Worm (Caenorhabditis elegans) whole organism, L4 larva: Measurements from ENCODE around the gene uggt-1.

ENCODE experiments used
- F37D6.2 ChIP-seq: sonication (generic microtip); optimal IDR thresholded peaks from 2 replicates; lab custom pipeline; 2016; ENCODE audit warnings: mild to moderate bottlenecking, missing genetic modification characterization, missing compliant biosample characterization
- F49E8.2 ChIP-seq: sonication (generic microtip); optimal IDR thresholded peaks from 2 replicates; lab custom pipeline; 2016; ENCODE audit warnings: missing compliant biosample characterization, mild to moderate bottlenecking, missing genetic modification characterization, borderline replicate concordance
- T20F7.1 ChIP-seq: fragments of 200-800 bp; sonication (Bioruptor generic); optimal IDR thresholded peaks from 2 replicates; lab custom pipeline; 2018; ENCODE audit warnings: mild to moderate bottlenecking, missing genetic modification characterization, missing compliant biosample characterization
- Y5F2A.4 ChIP-seq: fragments of 200-800 bp; sonication (Bioruptor generic); optimal IDR thresholded peaks from 2 replicates; lab custom pipeline; 2018; ENCODE audit warnings: mild to moderate bottlenecking, missing genetic modification characterization, missing compliant biosample characterization
- Y75B8A.6 ChIP-seq: fragments of 200-800 bp; sonication (Bioruptor generic); IDR thresholded peaks from 2 replicates; pipeline ENCODE4 v1.3.6; 2022; ENCODE audit warnings: missing genetic modification reagents, missing genetic modification characterization, missing compliant biosample characterization
- aha-1 ChIP-seq: fragments of 150-350 bp; peaks from one replicate; lab custom pipeline; 2014; ENCODE audit warnings: missing biosample characterization, missing genetic modification characterization
- arid-1 ChIP-seq: fragments of 200-800 bp; sonication (Bioruptor generic); conservative IDR thresholded peaks from 2 replicates; pipeline ENCODE4 v1.3.6; 2022; ENCODE audit warnings: missing genetic modification reagents, missing genetic modification characterization, missing compliant biosample characterization
- ceh-44 ChIP-seq: fragments of 200-800 bp; sonication (Bioruptor generic); IDR thresholded peaks from 2 replicates; pipeline ENCODE4 v1.3.6; 2022; ENCODE audit warnings: missing genetic modification reagents, missing genetic modification characterization, missing compliant biosample characterization
- daf-16 ChIP-seq, 3 experiments: sonication (generic microtip); optimal IDR thresholded peaks; 2 replicates each; lab custom pipeline; 2016 to 2017; ENCODE audit warnings: missing genetic modification characterization in 3 of 3, missing genetic modification reagents in 3 of 3, mild to moderate bottlenecking in 2 of 3, missing compliant biosample characterization in 2 of 3, missing biosample characterization in 1 of 3, moderate library complexity in 1 of 3
- dmd-9 ChIP-seq: fragments of 200-800 bp; sonication (Bioruptor generic); IDR thresholded peaks from 2 replicates; pipeline ENCODE4 v1.3.6; 2022; ENCODE audit warnings: missing genetic modification reagents, missing genetic modification characterization, missing compliant biosample characterization
- hif-1 ChIP-seq, 2 experiments: sonication (generic microtip); optimal IDR thresholded peaks; 2 replicates each; lab custom pipeline; 2016 to 2017; ENCODE audit warnings: missing compliant biosample characterization in 2 of 2, missing genetic modification characterization in 2 of 2, missing genetic modification reagents in 2 of 2, missing genotype in 2 of 2, mild to moderate bottlenecking in 1 of 2
- hlh-11 ChIP-seq: fragments of 200-800 bp; sonication (Bioruptor generic); optimal IDR thresholded peaks from 2 replicates; lab custom pipeline; 2018; ENCODE audit warnings: mild to moderate bottlenecking, missing genetic modification characterization, missing compliant biosample characterization
- hmg-1.1 ChIP-seq: fragments of 200-800 bp; sonication (Bioruptor generic); IDR thresholded peaks from 2 replicates; pipeline ENCODE4 v1.3.6; 2022; ENCODE audit warnings: missing genetic modification reagents, missing genetic modification characterization, missing compliant biosample characterization
- lin-29 ChIP-seq: fragments of 200-800 bp; sonication (Bioruptor generic); IDR thresholded peaks from 2 replicates; pipeline ENCODE4 v1.3.6; 2022; ENCODE audit warnings: missing genetic modification reagents, missing genetic modification characterization, missing compliant biosample characterization
- lir-3 ChIP-seq: sonication (generic microtip); optimal IDR thresholded peaks from 2 replicates; lab custom pipeline; 2016; ENCODE audit warnings: mild to moderate bottlenecking, missing genetic modification characterization, missing compliant biosample characterization
- lsy-2 ChIP-seq, 2 experiments: fragments of 150-350 bp in 1 of 2; sonication (generic microtip) in 1 of 2; optimal IDR thresholded peaks; 2 replicates each; lab custom pipeline; 2014 to 2017; ENCODE audit warnings: missing biosample characterization in 2 of 2, missing genetic modification characterization in 2 of 2
- madf-9 ChIP-seq: fragments of 200-800 bp; sonication (Bioruptor generic); conservative IDR thresholded peaks from 2 replicates; pipeline ENCODE4 v1.3.6; 2022; ENCODE audit warnings: missing genetic modification reagents, missing genetic modification characterization, missing compliant biosample characterization
- mdl-1 ChIP-seq, 2 experiments: fragments of 150-350 bp in 1 of 2; sonication (generic microtip) in 1 of 2; optimal IDR thresholded peaks; 2 replicates each; lab custom pipeline; 2014 to 2017; ENCODE audit warnings: missing biosample characterization in 2 of 2, missing genetic modification characterization in 2 of 2
- mep-1 ChIP-seq: fragments of 150-350 bp; sonication (generic microtip); optimal IDR thresholded peaks from 3 replicates; lab custom pipeline; 2014; ENCODE audit warnings: missing biosample characterization, missing genetic modification characterization
- mes-2 ChIP-seq: sonication (generic microtip); optimal IDR thresholded peaks from 2 replicates; lab custom pipeline; 2016; ENCODE audit warnings: missing genotype, mild to moderate bottlenecking, missing genetic modification characterization, missing compliant biosample characterization; ENCODE audit not compliant: poor library complexity, severe bottlenecking
- mxl-3 ChIP-seq: fragments of 200-800 bp; sonication (Bioruptor generic); optimal IDR thresholded peaks from 2 replicates; lab custom pipeline; 2018; ENCODE audit warnings: mild to moderate bottlenecking, missing genetic modification characterization, missing compliant biosample characterization
- nhr-11 ChIP-seq: fragments of 150-350 bp; optimal IDR thresholded peaks from 2 replicates; lab custom pipeline; 2014; ENCODE audit warnings: missing biosample characterization, missing genetic modification characterization
- nhr-111 ChIP-seq: fragments of 200-800 bp; sonication (Bioruptor generic); optimal IDR thresholded peaks from 2 replicates; lab custom pipeline; 2018; ENCODE audit warnings: mild to moderate bottlenecking, missing genetic modification characterization, missing compliant biosample characterization
- nhr-237 ChIP-seq: sonication (generic microtip); optimal IDR thresholded peaks from 2 replicates; lab custom pipeline; 2017; ENCODE audit warnings: missing biosample characterization, missing genetic modification characterization
- nhr-25 ChIP-seq: sonication (generic microtip); optimal IDR thresholded peaks from 2 replicates; lab custom pipeline; 2017; ENCODE audit warnings: missing genetic modification characterization, mild to moderate bottlenecking, missing compliant biosample characterization, antibody characterized with exemption, moderate library complexity, borderline replicate concordance; ENCODE audit not compliant: insufficient read depth
- nhr-28 ChIP-seq: fragments of 150-350 bp; optimal IDR thresholded peaks from 2 replicates; lab custom pipeline; 2014; ENCODE audit warnings: missing biosample characterization, missing genetic modification characterization
- nhr-77 ChIP-seq: fragments of 150-350 bp; optimal IDR thresholded peaks from 2 replicates; lab custom pipeline; 2014; ENCODE audit warnings: missing biosample characterization, missing genetic modification characterization
- php-3 ChIP-seq: fragments of 200-800 bp; sonication (Bioruptor generic); IDR thresholded peaks from 2 replicates; pipeline ENCODE4 v1.3.6; 2022; ENCODE audit warnings: missing genetic modification reagents, missing genetic modification characterization, missing compliant biosample characterization
- skn-1 ChIP-seq: fragments of 150-350 bp; optimal IDR thresholded peaks from 2 replicates; lab custom pipeline; 2014; ENCODE audit warnings: missing biosample characterization, missing genetic modification characterization
- unc-130 ChIP-seq: sonication (generic microtip); optimal IDR thresholded peaks from 2 replicates; lab custom pipeline; 2016; ENCODE audit warnings: missing genetic modification reagents, missing genetic modification characterization, missing compliant biosample characterization
- unc-62 ChIP-seq, 3 experiments: fragments of 150-350 bp in 1 of 3; sonication (generic microtip); optimal IDR thresholded peaks in 2 of 3; peaks in 1 of 3; 1 replicate in 1 of 3; 2 replicates in 2 of 3; lab custom pipeline; 2014 to 2017; ENCODE audit warnings: missing biosample characterization in 3 of 3, missing genetic modification characterization in 3 of 3, missing genetic modification reagents in 3 of 3, missing genotype in 1 of 3
- zip-11 ChIP-seq: fragments of 200-800 bp; sonication (Bioruptor generic); IDR thresholded peaks from 2 replicates; pipeline ENCODE4 v1.3.6; 2022; ENCODE audit warnings: missing genetic modification characterization, missing compliant biosample characterization

Gene uggt-1

ce11 chrX:7507141-7507540, 6.4 kb upstream of the uggt-1 start (continued):
- TF ChIP-seq skn-1 (no peak), Y75B8A.6 (GFP tag; lab: Robert Waterston, UW) (0 out of 2 replicates have a peak, but pooled peaks have one; percentile 32), zip-11 (0 out of 2 replicates have a peak, but pooled peaks have one; percentile 27), nhr-77 (tag; lab: Kevin White, UChicago) (no peak), daf-16 (GFP tag; optimal IDR thresholded peaks at IDR 0.05; lab: Kevin White, UChicago) (peak in 1 of 2 experiments; percentile 36), daf-16 (tag; optimal IDR thresholded peaks at IDR 0.05; lab: Kevin White, UChicago) (no peak)

DNA sequence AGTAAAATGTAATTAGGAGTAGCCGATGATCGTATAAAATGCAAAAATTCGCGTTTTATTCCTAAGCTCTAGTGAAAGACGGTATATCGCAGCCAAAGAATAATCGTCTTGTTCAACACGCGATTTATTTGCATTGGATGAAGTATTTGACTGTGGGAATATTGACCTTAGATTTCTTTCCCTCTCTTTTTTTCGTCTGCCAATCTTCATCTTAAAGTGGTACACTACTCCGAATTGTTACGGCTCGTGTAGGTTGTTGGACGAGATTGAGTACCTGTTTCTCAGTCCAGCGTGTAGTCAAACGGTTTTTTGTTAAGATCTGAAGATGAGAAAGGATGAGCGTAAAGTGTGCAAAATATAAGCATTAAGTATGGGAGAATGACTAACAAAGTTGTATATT, 5.8 kb upstream of the uggt-1 start, which contains the start of gene lgc-11:
TSS of gene lgc-11 (minus strand) at position 101 of the 400 bp plus-strand sequence.
- TF ChIP-seq nhr-77 (tag; lab: Kevin White, UChicago) = no peak
- TF ChIP-seq nhr-11 (tag; lab: Kevin White, UChicago) = no peak
- TF ChIP-seq php-3 (GFP tag; lab: Robert Waterston, UW) = no peak

- TF ChIP-seq hif-1 (tag; optimal IDR thresholded peaks at IDR 0.05; lab: Kevin White, UChicago) = no peak
- TF ChIP-seq Y5F2A.4 = no peak
- no peak for TF ChIP-seq F49E8.2 (tag; lab: Kevin White, UChicago)
- TF ChIP-seq lsy-2 (tag; optimal IDR thresholded peaks at IDR 0.05; lab: Kevin White, UChicago) = no peak
- no peak for TF ChIP-seq lir-3 (tag; lab: Kevin White, UChicago)
- no peak for TF ChIP-seq lin-29 (GFP tag; lab: Robert Waterston, UW)
Observed at ce11 chrX:7502807-7503206, 2.0 kb upstream of the uggt-1 start, which contains the start of gene F48E3.6. Gene F48E3.6, minus strand, starts transcription at chrX:7502907.

DNA sequence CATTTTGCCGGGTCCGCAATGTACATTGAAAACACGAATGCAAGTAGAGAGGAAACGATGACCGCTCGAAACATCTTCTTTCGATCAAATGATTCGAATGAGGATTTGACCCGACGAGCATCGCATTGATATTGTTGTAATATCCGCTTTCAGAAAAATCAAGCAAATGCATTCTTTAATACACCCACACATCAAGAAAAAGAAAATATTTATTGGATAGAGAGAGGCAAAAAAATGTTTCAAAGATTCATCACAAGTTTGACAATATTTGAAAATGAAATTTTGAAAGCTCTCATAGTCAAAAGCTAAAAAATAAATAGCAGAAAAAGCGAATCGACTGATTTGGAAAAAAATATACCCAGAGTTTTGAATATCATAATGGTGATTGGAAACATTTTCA, 5.3 kb downstream of the uggt-1 start, which contains the start of gene try-14:
TSS of gene try-14 (minus strand) at position 101 of the 400 bp plus-strand sequence.
- TF ChIP-seq hif-1 (tag; optimal IDR thresholded peaks at IDR 0.05; lab: Kevin White, UChicago) (no peak), Y75B8A.6 (GFP tag; lab: Robert Waterston, UW) (no peak)

ce11 chrX:7493020-7493419, 7.8 kb downstream of the uggt-1 start, which contains the start of gene F48E3.2:
Gene F48E3.2, minus strand, starts transcription at chrX:7493120.
- TF ChIP-seq madf-9 (GFP tag; lab: Robert Waterston, UW) = no peak
- no peak for TF ChIP-seq arid-1 (GFP tag; lab: Robert Waterston, UW)
- no peak for TF ChIP-seq unc-130
- no peak for TF ChIP-seq mes-2 (tag; lab: Kevin White, UChicago)
- no peak for TF ChIP-seq T20F7.1 (GFP tag; lab: Kevin White, UChicago)
- no peak for TF ChIP-seq dmd-9 (GFP tag; lab: Robert Waterston, UW)
- no peak for TF ChIP-seq nhr-237 (tag; lab: Kevin White, UChicago)
- TF ChIP-seq ceh-44 (GFP tag; lab: Robert Waterston, UW) = no peak
- TF ChIP-seq nhr-111 (GFP tag; lab: Kevin White, UChicago) = no peak
- no peak for TF ChIP-seq hmg-1.1 (GFP tag; lab: Robert Waterston, UW)

ce11 chrX:7491521-7491920, 9.3 kb downstream of the uggt-1 start:
- TF ChIP-seq unc-62 (GFP tag; optimal IDR thresholded peaks at IDR 0.05 in 1 of 2; lab: Kevin White, UChicago) (peak in 1 of 2 experiments; percentile 89), unc-62 (tag; optimal IDR thresholded peaks at IDR 0.05; lab: Kevin White, UChicago) (no peak), nhr-25 (no peak)

ce11 chrX:7485748-7486147, 15.0 kb downstream of the uggt-1 start, which contains the start of gene gly-12:
Gene gly-12, plus strand, starts transcription at chrX:7485864.
- no peak for TF ChIP-seq lir-3 (tag; lab: Kevin White, UChicago)
- peak; percentile 18 for TF ChIP-seq mep-1 (tag; lab: Kevin White, UChicago)
- peak; percentile 48 for TF ChIP-seq mes-2 (tag; lab: Kevin White, UChicago)
- peak; percentile 38 for TF ChIP-seq hlh-11 (tag; lab: Kevin White, UChicago)
- no peak for TF ChIP-seq F37D6.2 (tag; lab: Kevin White, UChicago)
- peak in 1 of 2 experiments; percentile 71 for TF ChIP-seq mdl-1 (tag; optimal IDR thresholded peaks at IDR 0.05; lab: Kevin White, UChicago)
- TF ChIP-seq mxl-3 (GFP tag; lab: Kevin White, UChicago) = peak; percentile 71
- peak; percentile 9 for TF ChIP-seq nhr-28
- TF ChIP-seq aha-1 (tag; lab: Kevin White, UChicago) = peak; percentile 67
